Worm (Caenorhabditis elegans) whole organism, L4/young adult: ENCODE measurements around the gene irld-22.

Source experiments
- W03F9.2 ChIP-seq: fragments of 150-350 bp; optimal IDR thresholded peaks from 2 replicates; lab custom pipeline; 2014; ENCODE audit warnings: missing biosample characterization, missing genetic modification characterization
- dao-5 ChIP-seq: sonication (generic microtip); optimal IDR thresholded peaks from 2 replicates; lab custom pipeline; 2016; ENCODE audit warnings: missing genotype, missing genetic modification characterization, moderate library complexity, missing compliant biosample characterization
- him-1 ChIP-seq: sonication (generic microtip); optimal IDR thresholded peaks from 2 replicates; lab custom pipeline; 2016; ENCODE audit warnings: missing genotype, missing genetic modification reagents, missing genetic modification characterization, missing compliant biosample characterization

DNA sequence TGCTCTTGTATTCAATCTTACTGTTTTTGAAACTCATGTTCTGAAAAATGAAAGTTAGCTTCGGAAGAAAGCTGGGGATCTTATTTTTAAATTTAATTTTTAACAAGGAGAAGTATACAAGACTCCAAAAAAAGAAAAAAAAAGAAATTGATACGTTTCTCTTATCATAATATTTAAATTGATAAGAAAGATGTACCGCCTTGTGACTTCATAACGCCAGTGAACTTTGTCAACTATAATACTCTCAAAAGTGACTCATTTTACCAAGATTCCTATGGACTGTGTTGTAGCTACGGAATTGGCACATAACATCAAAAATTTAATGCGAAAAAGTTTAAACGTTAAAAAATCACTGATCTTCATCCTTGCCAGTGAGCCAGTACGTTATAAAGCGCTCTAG, 48.2 kb downstream of the irld-22 start:
- TF ChIP-seq him-1 (tag; lab: Kevin White, UChicago) (no peak), W03F9.2 (tag; lab: Kevin White, UChicago) (no peak), dao-5 (no peak)
